Worm (Caenorhabditis elegans) whole organism, L3 larva: Measurements from ENCODE around the gene T27A8.2.

ENCODE experiments used
- R02D3.7 ChIP-seq: fragments of 150-350 bp; optimal IDR thresholded peaks from 2 replicates; lab custom pipeline; 2014; ENCODE audit warnings: missing biosample characterization, missing genetic modification characterization
- ZK546.5 ChIP-seq: sonication (generic microtip); optimal IDR thresholded peaks from 2 replicates; lab custom pipeline; 2017; ENCODE audit warnings: missing biosample characterization, missing genetic modification characterization
- aly-2 ChIP-seq: fragments of 150-350 bp; optimal IDR thresholded peaks from 2 replicates; lab custom pipeline; 2014; ENCODE audit warnings: missing biosample characterization, missing genetic modification characterization
- ama-1 ChIP-seq: fragments of 150-350 bp; optimal IDR thresholded peaks from 2 replicates; lab custom pipeline; 2018
- ceh-28 ChIP-seq: fragments of 150-350 bp; optimal IDR thresholded peaks from 2 replicates; lab custom pipeline; 2014; ENCODE audit warnings: missing biosample characterization, missing genetic modification reagents, missing genetic modification characterization
- ceh-82 ChIP-seq: fragments of 150-350 bp; optimal IDR thresholded peaks from 2 replicates; lab custom pipeline; 2014; ENCODE audit warnings: missing biosample characterization, missing genetic modification characterization
- ceh-9 ChIP-seq: sonication (generic microtip); optimal IDR thresholded peaks from 2 replicates; lab custom pipeline; 2018; ENCODE audit warnings: missing biosample characterization, missing genetic modification characterization
- daf-12 ChIP-seq: fragments of 150-350 bp; optimal IDR thresholded peaks from 2 replicates; lab custom pipeline; 2014; ENCODE audit warnings: missing biosample characterization, missing genetic modification reagents, missing genetic modification characterization
- egl-27 ChIP-seq: sonication (generic microtip); optimal IDR thresholded peaks from 4 replicates; lab custom pipeline; 2017; ENCODE audit warnings: missing biosample characterization, missing genetic modification reagents, missing genetic modification characterization
- egl-5 ChIP-seq: fragments of 150-350 bp; optimal IDR thresholded peaks from 2 replicates; lab custom pipeline; 2017; ENCODE audit warnings: missing biosample characterization, missing genetic modification reagents, missing genetic modification characterization, inconsistent platforms
- elt-3 ChIP-seq, 3 experiments: fragments of 150-350 bp in 1 of 3; sonication (generic microtip) in 2 of 3; optimal IDR thresholded peaks; 2 replicates in 2 of 3; 4 replicates in 1 of 3; lab custom pipeline; 2014 to 2017; ENCODE audit warnings: missing biosample characterization in 3 of 3, missing genetic modification characterization in 3 of 3
- eor-1 ChIP-seq, 2 experiments: fragments of 150-350 bp; optimal IDR thresholded peaks; 2 replicates each; lab custom pipeline; 2014 to 2018; ENCODE audit warnings: missing biosample characterization in 2 of 2, missing genetic modification characterization in 2 of 2
- fkh-10 ChIP-seq: sonication (generic microtip); optimal IDR thresholded peaks from 2 replicates; lab custom pipeline; 2017; ENCODE audit warnings: missing biosample characterization, missing genetic modification reagents, missing genetic modification characterization
- fos-1 ChIP-seq: fragments of 150-350 bp; optimal IDR thresholded peaks from 2 replicates; lab custom pipeline; 2014; ENCODE audit warnings: missing biosample characterization, missing genetic modification characterization
- hmg-11 ChIP-seq: sonication (generic microtip); optimal IDR thresholded peaks from 2 replicates; lab custom pipeline; 2016; ENCODE audit warnings: missing genetic modification characterization, missing compliant biosample characterization
- lin-15B ChIP-seq: fragments of 150-350 bp; optimal IDR thresholded peaks from 2 replicates; lab custom pipeline; 2014; ENCODE audit warnings: missing biosample characterization, missing genetic modification characterization
- lin-39 ChIP-seq: fragments of 150-350 bp; optimal IDR thresholded peaks from 2 replicates; lab custom pipeline; 2018; ENCODE audit warnings: missing biosample characterization, missing genetic modification reagents, missing genetic modification characterization
- lsy-12 ChIP-seq: sonication (generic microtip); optimal IDR thresholded peaks from 2 replicates; lab custom pipeline; 2016; ENCODE audit warnings: mild to moderate bottlenecking, missing genetic modification characterization, missing compliant biosample characterization
- mdl-1 ChIP-seq: fragments of 150-350 bp; optimal IDR thresholded peaks from 2 replicates; lab custom pipeline; 2014; ENCODE audit warnings: missing biosample characterization, missing genetic modification characterization
- mml-1 ChIP-seq: fragments of 150-350 bp; sonication (generic microtip); optimal IDR thresholded peaks from 3 replicates; lab custom pipeline; 2014; ENCODE audit warnings: missing biosample characterization, missing genetic modification characterization
- nhr-11 ChIP-seq: fragments of 150-350 bp; optimal IDR thresholded peaks from 2 replicates; lab custom pipeline; 2014; ENCODE audit warnings: missing biosample characterization, missing genetic modification characterization
- nhr-12 ChIP-seq: fragments of 150-350 bp; optimal IDR thresholded peaks from 2 replicates; lab custom pipeline; 2014; ENCODE audit warnings: missing biosample characterization, missing genetic modification characterization
- nhr-23 ChIP-seq: fragments of 150-350 bp; optimal IDR thresholded peaks from 2 replicates; lab custom pipeline; 2014; ENCODE audit warnings: missing biosample characterization, missing genetic modification reagents, missing genetic modification characterization
- nhr-25 ChIP-seq: sonication (generic microtip); optimal IDR thresholded peaks from 2 replicates; lab custom pipeline; 2017; ENCODE audit warnings: missing biosample characterization, missing genetic modification characterization
- nhr-28 ChIP-seq: fragments of 150-350 bp; optimal IDR thresholded peaks from 2 replicates; lab custom pipeline; 2014; ENCODE audit warnings: missing biosample characterization, missing genetic modification characterization
- nhr-43 ChIP-seq: sonication (generic microtip); optimal IDR thresholded peaks from 2 replicates; lab custom pipeline; 2016; ENCODE audit warnings: mild to moderate bottlenecking, missing genetic modification characterization, missing compliant biosample characterization; ENCODE audit not compliant: poor library complexity, severe bottlenecking
- nhr-67 ChIP-seq: fragments of 150-350 bp; optimal IDR thresholded peaks from 2 replicates; lab custom pipeline; 2014; ENCODE audit warnings: missing biosample characterization, missing genetic modification characterization
- pha-4 ChIP-seq: fragments of 150-350 bp; optimal IDR thresholded peaks from 2 replicates; lab custom pipeline; 2014; ENCODE audit warnings: missing biosample characterization, missing genetic modification reagents, missing genetic modification characterization
- pqm-1 ChIP-seq: fragments of 150-350 bp; optimal IDR thresholded peaks from 2 replicates; lab custom pipeline; 2017; ENCODE audit warnings: missing biosample characterization, missing genetic modification characterization, inconsistent platforms
- unc-39 ChIP-seq: sonication (generic microtip); optimal IDR thresholded peaks from 4 replicates; lab custom pipeline; 2017; ENCODE audit warnings: missing biosample characterization, missing genetic modification characterization
- unc-62 ChIP-seq: fragments of 150-350 bp; sonication (generic microtip); optimal IDR thresholded peaks from 4 replicates; lab custom pipeline; 2014; ENCODE audit warnings: missing biosample characterization, missing genetic modification reagents, missing genetic modification characterization
- zag-1 ChIP-seq: fragments of 150-350 bp; optimal IDR thresholded peaks from 2 replicates; lab custom pipeline; 2014; ENCODE audit warnings: missing biosample characterization, missing genetic modification characterization
- ztf-11 ChIP-seq: fragments of 150-350 bp; optimal IDR thresholded peaks from 2 replicates; lab custom pipeline; 2014; ENCODE audit warnings: missing biosample characterization, missing genetic modification characterization

Gene T27A8.2

DNA sequence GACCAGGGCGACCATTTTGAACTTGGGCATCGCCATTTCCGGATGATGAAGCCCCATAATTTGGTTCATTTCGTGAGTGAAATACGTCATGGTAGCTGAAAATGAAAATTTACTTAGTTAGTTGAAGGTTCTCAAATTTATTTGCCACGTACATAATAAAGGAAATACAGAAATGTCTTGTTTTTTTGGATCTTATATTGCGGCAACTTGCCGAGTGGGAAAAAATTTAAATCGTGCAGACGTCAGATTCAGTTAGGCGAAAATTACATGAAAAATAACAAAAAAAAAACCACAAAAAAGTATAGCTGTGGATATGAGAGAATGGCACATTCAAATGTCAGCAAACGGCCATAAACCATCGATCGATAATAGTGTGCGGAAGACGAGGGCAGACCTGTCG is at the start of gene T27A8.2:
TSS of gene T27A8.2 (minus strand) at position 101 of the 400 bp plus-strand sequence.
- no peak for TF ChIP-seq nhr-28 (tag; lab: Kevin White, UChicago)
- TF ChIP-seq nhr-67 (tag; lab: Kevin White, UChicago), result no peak
- TF ChIP-seq mml-1, result no peak
- no peak for TF ChIP-seq elt-3 (tag; optimal IDR thresholded peaks at IDR 0.05; lab: Kevin White, UChicago)
- no peak for TF ChIP-seq lin-15B (tag; lab: Kevin White, UChicago)
- TF ChIP-seq ama-1 (lab: Kevin White, UChicago), result no peak
- TF ChIP-seq aly-2 (tag; lab: Kevin White, UChicago), result no peak
- TF ChIP-seq pqm-1 (tag; lab: Kevin White, UChicago), result no peak
- no peak for TF ChIP-seq unc-62 (GFP tag; lab: Kevin White, UChicago)
- no peak for TF ChIP-seq hmg-11 (tag; lab: Kevin White, UChicago)
- no peak for TF ChIP-seq fos-1 (tag; lab: Kevin White, UChicago)
- no peak for TF ChIP-seq nhr-12
- TF ChIP-seq mdl-1 (tag; lab: Kevin White, UChicago), result no peak
- TF ChIP-seq lsy-12 (tag; lab: Kevin White, UChicago), result no peak
- TF ChIP-seq lin-39 (tag; lab: Kevin White, UChicago), result no peak
- no peak for TF ChIP-seq nhr-25 (tag; lab: Kevin White, UChicago)
- TF ChIP-seq egl-27, result no peak
- no peak for TF ChIP-seq ztf-11
- no peak for TF ChIP-seq pha-4 (tag; lab: Kevin White, UChicago)
- no peak for TF ChIP-seq fkh-10 (GFP tag; lab: Kevin White, UChicago)

DNA sequence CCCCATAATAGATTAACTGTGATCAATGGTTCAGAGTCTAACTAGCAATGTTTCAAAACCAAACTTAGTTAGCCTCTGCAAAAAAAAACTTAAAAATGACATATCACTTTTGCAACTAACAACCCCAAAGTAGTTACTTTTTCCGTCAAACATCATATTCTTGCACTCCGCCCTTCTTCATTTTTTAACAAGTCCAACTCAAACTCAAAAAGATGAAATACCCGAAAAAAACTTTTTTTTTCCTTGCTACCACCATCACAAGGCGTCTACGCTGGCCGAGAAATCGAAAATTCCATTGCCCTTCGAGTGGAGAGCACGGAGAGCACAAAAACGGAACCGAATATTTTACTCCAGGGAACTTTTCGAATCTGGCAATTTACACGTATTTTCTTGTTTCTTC is 47.1 kb upstream of the T27A8.2 start:
- TF ChIP-seq mml-1, result no peak
- TF ChIP-seq unc-39 (tag; lab: Kevin White, UChicago), result no peak
- TF ChIP-seq ceh-82 (tag; lab: Kevin White, UChicago), result no peak
- no peak for TF ChIP-seq lin-39 (tag; lab: Kevin White, UChicago)
- no peak for TF ChIP-seq egl-5 (tag; lab: Kevin White, UChicago)
- TF ChIP-seq mdl-1 (tag; lab: Kevin White, UChicago), result no peak

DNA sequence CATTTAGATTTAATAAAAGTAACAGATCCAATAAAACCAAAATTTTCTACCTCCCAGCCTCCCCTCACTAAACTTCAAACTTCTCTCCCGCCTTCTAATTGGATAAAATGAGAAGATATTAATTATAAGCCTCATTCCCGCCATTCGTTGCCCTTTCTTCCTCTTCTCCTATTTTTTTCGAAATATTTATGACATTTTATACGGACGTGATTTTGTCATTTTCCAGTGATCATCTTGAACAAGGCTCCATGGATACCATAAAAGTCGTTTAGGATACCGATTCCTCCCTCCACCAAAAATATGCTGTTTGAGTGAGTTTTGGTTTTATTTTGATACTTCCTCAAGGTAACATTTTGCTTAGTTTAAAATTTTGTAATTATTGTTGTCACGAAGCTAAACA is 44.7 kb upstream of the T27A8.2 start, which contains the start of gene ZK1073.2:
TSS of gene ZK1073.2 (plus strand) at position 301 of the 400 bp plus-strand sequence.
- TF ChIP-seq nhr-43 (tag; lab: Kevin White, UChicago) (no peak), daf-12 (no peak), unc-39 (tag; lab: Kevin White, UChicago) (no peak), zag-1 (tag; lab: Kevin White, UChicago) (no peak), ceh-28 (tag; lab: Kevin White, UChicago) (no peak), ZK546.5 (tag; lab: Kevin White, UChicago) (no peak)

DNA sequence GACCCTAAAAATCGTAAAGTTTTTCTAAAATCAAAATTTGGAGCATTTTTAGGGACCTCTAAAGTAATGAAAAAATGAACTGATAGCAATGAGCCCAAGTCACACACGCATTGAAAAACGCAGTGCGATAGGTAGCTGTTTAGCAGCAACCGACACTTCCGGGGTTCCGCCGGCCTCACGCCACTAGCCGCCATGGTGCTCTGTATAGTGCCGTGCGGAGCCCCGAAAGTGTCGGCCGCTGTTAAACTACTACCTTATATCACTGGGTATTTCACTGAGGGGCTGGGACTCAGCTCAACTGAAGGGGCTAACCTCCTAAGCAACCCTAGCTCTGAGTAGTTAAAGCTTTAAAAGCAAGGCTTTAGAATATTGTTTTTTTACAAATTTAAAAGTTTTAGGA is 40.5 kb upstream of the T27A8.2 start:
- TF ChIP-seq nhr-43 (tag; lab: Kevin White, UChicago) (no peak), unc-62 (GFP tag; lab: Kevin White, UChicago) (no peak), ama-1 (lab: Kevin White, UChicago) (no peak), ceh-9 (tag; lab: Kevin White, UChicago) (no peak), nhr-11 (no peak), R02D3.7 (tag; lab: Kevin White, UChicago) (no peak), eor-1 (tag; optimal IDR thresholded peaks at IDR 0.05; lab: Kevin White, UChicago) (no peak), ztf-11 (no peak), fos-1 (tag; lab: Kevin White, UChicago) (no peak), nhr-23 (tag; lab: Kevin White, UChicago) (no peak)

DNA sequence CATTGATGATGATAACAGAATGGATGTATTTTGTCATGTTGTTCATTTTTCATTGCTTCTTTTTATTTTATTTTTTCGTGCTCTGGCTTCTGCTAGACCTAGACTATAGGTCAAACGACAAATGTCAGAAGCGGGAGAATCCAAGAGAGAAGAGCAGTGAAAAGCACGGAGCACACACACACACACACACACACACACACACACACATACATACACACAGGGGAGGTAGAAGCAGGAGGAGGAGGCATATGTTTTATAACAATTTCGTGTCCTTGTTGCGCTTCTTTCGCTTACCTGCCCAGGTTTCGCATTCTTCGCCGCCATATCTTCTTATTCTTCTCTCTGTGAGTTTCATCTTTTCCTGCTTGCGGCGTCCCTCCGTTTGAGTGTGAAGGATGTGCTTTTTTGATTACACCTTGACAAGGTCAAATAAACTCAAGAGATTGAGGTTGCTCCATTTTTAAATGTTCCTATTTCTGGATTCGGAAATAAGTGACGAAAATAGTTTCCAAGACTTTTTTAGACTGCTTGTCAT is 39.4 kb upstream of the T27A8.2 start:
- TF ChIP-seq nhr-67 (tag; lab: Kevin White, UChicago) (no peak), egl-5 (tag; lab: Kevin White, UChicago) (peak; percentile 11), nhr-11 (peak; percentile 2)
